Worm (Caenorhabditis elegans): ENCODE measurements around the gene prmt-1.

Gene prmt-1

ce11 chrV:20279811-20280317 is 10.4 kb upstream of the prmt-1 start, which contains the start of gene pqn-94:
Gene pqn-94 (minus strand): TSS chrV:20279861.
- TF ChIP-seq ztf-23 (GFP tag; IDR thresholded peaks at IDR 0.05) (no peak), tab-1 (GFP tag; IDR thresholded peaks at IDR 0.05) (no peak), ztf-29 (GFP tag; IDR thresholded peaks at IDR 0.05) (no peak), T22C8.4 (GFP tag; IDR thresholded peaks at IDR 0.05) (no peak), ref-1 (GFP tag; conservative IDR thresholded peaks at IDR 0.05) (no peak), flt-1 (GFP tag; IDR thresholded peaks at IDR 0.05) (no peak)

DNA sequence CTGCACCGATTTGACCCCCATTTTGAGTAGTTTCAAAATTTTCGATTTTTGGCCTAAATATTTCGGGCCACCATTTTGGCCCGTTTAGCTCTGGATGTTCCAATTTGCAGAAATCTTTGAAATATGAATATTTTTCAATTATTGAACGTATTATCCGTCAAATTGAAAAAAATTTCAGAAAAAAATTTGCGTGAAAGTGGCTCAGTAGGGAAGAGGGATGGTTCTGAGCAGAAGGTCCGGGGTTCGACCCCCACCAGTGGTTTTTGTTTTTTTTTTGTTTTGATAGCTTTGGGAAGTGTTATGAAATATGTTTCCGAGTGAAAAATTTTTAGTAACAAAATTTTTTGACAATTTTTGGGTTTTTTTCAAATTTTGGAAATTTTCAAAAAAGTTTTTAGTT is 9.8 kb upstream of the prmt-1 start:
- TF ChIP-seq klf-2 (GFP tag; conservative IDR thresholded peaks at IDR 0.05) (no peak), ztf-29 (GFP tag; IDR thresholded peaks at IDR 0.05) (no peak), tab-1 (GFP tag; IDR thresholded peaks at IDR 0.05) (no peak), T22C8.4 (GFP tag; IDR thresholded peaks at IDR 0.05) (no peak), ztf-23 (GFP tag; IDR thresholded peaks at IDR 0.05) (no peak), med-1 (GFP tag; optimal IDR thresholded peaks at IDR 0.05; ENCODE audit: insufficient read depth) (no peak), cog-1 (tag; optimal IDR thresholded peaks at IDR 0.05) (no peak), ref-1 (GFP tag; conservative IDR thresholded peaks at IDR 0.05) (no peak)

DNA sequence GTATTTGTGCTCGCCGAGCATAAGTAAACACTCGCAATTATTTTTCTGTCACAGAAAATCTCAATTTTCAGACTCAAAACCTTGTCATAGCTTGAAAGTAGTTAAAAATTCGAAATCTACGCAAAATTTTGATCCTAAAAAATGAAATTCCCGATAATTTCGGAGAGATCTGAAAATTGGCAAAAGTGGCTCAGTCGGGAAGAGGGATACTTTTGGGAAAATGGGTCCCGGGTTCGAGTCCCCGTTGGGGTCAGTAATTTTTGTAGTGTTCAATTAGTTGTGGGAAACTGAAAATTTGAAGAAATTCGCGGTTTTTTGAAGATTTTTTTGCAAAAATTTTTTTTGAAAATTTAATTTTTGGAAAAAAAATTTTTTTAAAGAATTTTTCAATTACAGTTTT is 7.4 kb upstream of the prmt-1 start:
- no peak for TF ChIP-seq cog-1 (tag; optimal IDR thresholded peaks at IDR 0.05)
- TF ChIP-seq T22C8.4 (GFP tag; IDR thresholded peaks at IDR 0.05): no peak
- no peak for TF ChIP-seq ztf-29 (GFP tag; IDR thresholded peaks at IDR 0.05)

- no peak for TF ChIP-seq med-1 (GFP tag; optimal IDR thresholded peaks at IDR 0.05; ENCODE audit: insufficient read depth)
- no peak for TF ChIP-seq tab-1 (GFP tag; IDR thresholded peaks at IDR 0.05)
- TF ChIP-seq ztf-23 (GFP tag; IDR thresholded peaks at IDR 0.05): no peak
- no peak for TF ChIP-seq flt-1 (GFP tag; IDR thresholded peaks at IDR 0.05)
- no peak for TF ChIP-seq cog-1 (tag; optimal IDR thresholded peaks at IDR 0.05)
- no peak for TF ChIP-seq ref-1 (GFP tag; conservative IDR thresholded peaks at IDR 0.05)
- no peak for TF ChIP-seq T22C8.4 (GFP tag; IDR thresholded peaks at IDR 0.05)
- no peak for TF ChIP-seq ztf-29 (GFP tag; IDR thresholded peaks at IDR 0.05)
Measured at ce11 chrV:20266992-20267391, 2.5 kb downstream of the prmt-1 start, which contains the start of gene mdt-17. Gene mdt-17 (minus strand): TSS chrV:20267247.

DNA sequence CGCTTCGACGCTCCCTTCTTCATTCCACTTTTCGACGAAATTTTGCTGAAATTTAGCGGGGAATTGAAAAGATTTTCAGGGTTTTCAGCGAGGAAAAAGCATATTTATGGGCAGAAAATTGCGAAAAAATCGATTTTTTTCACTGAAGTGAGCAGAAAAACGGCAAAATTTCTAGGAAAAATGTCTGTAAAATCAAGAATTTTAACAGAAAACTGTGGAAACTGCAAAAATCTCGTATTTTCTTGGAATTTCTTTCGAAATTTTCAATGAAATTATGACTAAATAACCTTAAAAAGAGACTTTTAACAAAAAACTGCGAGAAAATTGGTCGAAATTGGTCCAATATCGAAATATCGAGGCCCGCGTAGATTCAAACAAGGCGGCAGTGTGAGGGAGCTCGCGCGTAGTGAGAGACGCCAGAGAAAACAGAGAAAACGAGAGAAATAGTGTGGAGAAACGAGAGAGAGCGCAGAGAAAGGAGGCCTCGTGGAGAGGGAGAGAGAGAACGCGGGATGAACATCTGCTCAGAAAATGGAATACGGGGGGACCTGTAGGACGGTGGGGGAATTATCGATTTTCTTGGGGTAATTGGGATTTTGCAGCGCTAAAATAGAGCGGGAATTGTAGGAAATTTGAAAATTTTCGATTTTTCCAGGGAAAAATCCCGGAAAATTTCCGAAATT is 19.9 kb downstream of the prmt-1 start, which contains the start of gene swsn-1:
Gene swsn-1, minus strand, starts transcription at position 51 of the 683 bp plus-strand sequence.
- TF ChIP-seq flt-1 (GFP tag; IDR thresholded peaks at IDR 0.05) (peak; percentile 16; the same call in 1 of the 2 replicates), ztf-23 (GFP tag; IDR thresholded peaks at IDR 0.05) (no peak), med-1 (GFP tag; optimal IDR thresholded peaks at IDR 0.05; ENCODE audit: insufficient read depth) (no peak), T22C8.4 (GFP tag; IDR thresholded peaks at IDR 0.05) (peak; percentile 80)

ce11 chrV:20241243-20241862 is 28.2 kb downstream of the prmt-1 start:
- no peak for TF ChIP-seq ztf-23 (GFP tag; IDR thresholded peaks at IDR 0.05)
- 0 out of 2 replicates have a peak, but pooled peaks have one; percentile 41 for TF ChIP-seq flt-1 (GFP tag; IDR thresholded peaks at IDR 0.05)

DNA sequence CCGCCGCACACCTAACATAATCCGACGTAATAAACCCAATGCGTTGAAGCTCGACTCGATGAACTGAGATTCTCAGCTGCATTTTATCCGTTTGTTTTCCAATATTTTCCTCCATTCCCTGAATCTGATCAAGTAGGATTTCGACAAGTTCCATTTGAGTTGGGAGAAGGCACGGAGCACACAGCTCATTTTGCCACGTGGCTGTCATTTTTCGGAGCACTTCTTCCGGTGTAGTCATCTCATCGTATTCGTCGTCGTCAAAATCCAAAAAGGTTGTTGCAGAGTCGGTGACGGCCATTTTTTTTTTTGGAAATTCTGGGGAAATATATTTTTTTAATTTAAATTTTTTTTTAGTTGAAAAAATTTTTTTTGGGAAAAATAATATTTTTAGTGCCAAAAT is 32.1 kb downstream of the prmt-1 start, which contains the start of gene sld-5:
Gene sld-5, minus strand, starts transcription at position 317 of the 400 bp plus-strand sequence.
- TF ChIP-seq med-1 (GFP tag; optimal IDR thresholded peaks at IDR 0.05; ENCODE audit: insufficient read depth) (no peak), flt-1 (GFP tag; IDR thresholded peaks at IDR 0.05) (no peak), T22C8.4 (GFP tag; IDR thresholded peaks at IDR 0.05) (no peak), ztf-23 (GFP tag; IDR thresholded peaks at IDR 0.05) (no peak), ref-1 (GFP tag; conservative IDR thresholded peaks at IDR 0.05) (no peak), klf-2 (GFP tag; conservative IDR thresholded peaks at IDR 0.05) (no peak), cog-1 (tag; optimal IDR thresholded peaks at IDR 0.05) (no peak), tab-1 (GFP tag; IDR thresholded peaks at IDR 0.05) (no peak), ztf-29 (GFP tag; IDR thresholded peaks at IDR 0.05) (no peak)

- TF ChIP-seq ztf-29 (GFP tag; IDR thresholded peaks at IDR 0.05) (no peak), flt-1 (GFP tag; IDR thresholded peaks at IDR 0.05) (no peak), ref-1 (GFP tag; conservative IDR thresholded peaks at IDR 0.05) (no peak), T22C8.4 (GFP tag; IDR thresholded peaks at IDR 0.05) (no peak), ztf-23 (GFP tag; IDR thresholded peaks at IDR 0.05) (no peak), tab-1 (GFP tag; IDR thresholded peaks at IDR 0.05) (no peak), klf-2 (GFP tag; conservative IDR thresholded peaks at IDR 0.05) (no peak), cog-1 (tag; optimal IDR thresholded peaks at IDR 0.05) (no peak), med-1 (GFP tag; optimal IDR thresholded peaks at IDR 0.05; ENCODE audit: insufficient read depth) (no peak)
Measured at ce11 chrV:20235231-20235630, 34.3 kb downstream of the prmt-1 start.

DNA sequence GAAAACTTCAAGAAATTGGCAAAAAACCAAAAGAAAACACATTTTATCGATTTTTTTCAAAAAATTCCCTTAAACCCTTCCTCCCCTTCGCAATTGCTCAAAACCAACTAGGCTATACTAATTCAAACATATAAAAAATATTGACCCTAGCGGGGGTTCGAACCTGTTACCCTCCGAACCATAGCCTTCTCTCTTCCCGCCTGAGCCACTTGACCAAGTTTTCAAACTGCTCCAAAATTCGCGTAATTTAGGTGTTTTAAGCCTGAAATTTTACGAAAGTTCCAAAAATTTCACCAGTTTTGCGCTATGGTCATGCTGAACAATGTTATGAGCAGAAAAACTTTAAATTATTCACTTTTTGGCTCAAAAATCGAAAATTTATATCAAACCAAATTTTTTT is 35.1 kb downstream of the prmt-1 start:
- TF ChIP-seq ztf-23 (GFP tag; IDR thresholded peaks at IDR 0.05) (no peak), ref-1 (GFP tag; conservative IDR thresholded peaks at IDR 0.05) (no peak), klf-2 (GFP tag; conservative IDR thresholded peaks at IDR 0.05) (no peak), flt-1 (GFP tag; IDR thresholded peaks at IDR 0.05) (0 out of 2 replicates have a peak, but pooled peaks have one; percentile 4), med-1 (GFP tag; optimal IDR thresholded peaks at IDR 0.05; ENCODE audit: insufficient read depth) (no peak), ztf-29 (GFP tag; IDR thresholded peaks at IDR 0.05) (no peak), T22C8.4 (GFP tag; IDR thresholded peaks at IDR 0.05) (no peak), tab-1 (GFP tag; IDR thresholded peaks at IDR 0.05) (no peak), cog-1 (tag; optimal IDR thresholded peaks at IDR 0.05) (no peak)

ce11 chrV:20233743-20234142 is 35.8 kb downstream of the prmt-1 start, which contains the start of gene Y113G7B.15:
Gene Y113G7B.15 (minus strand): TSS chrV:20233843.
- no peak for TF ChIP-seq ztf-23 (GFP tag; IDR thresholded peaks at IDR 0.05)
- no peak for TF ChIP-seq med-1 (GFP tag; optimal IDR thresholded peaks at IDR 0.05; ENCODE audit: insufficient read depth)
- no peak for TF ChIP-seq T22C8.4 (GFP tag; IDR thresholded peaks at IDR 0.05)
- no peak for TF ChIP-seq flt-1 (GFP tag; IDR thresholded peaks at IDR 0.05)
- no peak for TF ChIP-seq cog-1 (tag; optimal IDR thresholded peaks at IDR 0.05)
- no peak for TF ChIP-seq tab-1 (GFP tag; IDR thresholded peaks at IDR 0.05)
